Fruit fly (Drosophila melanogaster): Measurements from ENCODE around the gene SLC5A11.
A peak's percentile ranks its signal among the peaks of the same experiment; 100 is the strongest.

SLC5A11 gene

dm6 chr2L:8156682-8157081 lies 48.2 kb downstream of the SLC5A11 start:
- TF ChIP-seq woc (GFP tag; optimal IDR thresholded peaks at IDR 0.05) (peak; percentile 40), Hnf4 (GFP tag; optimal IDR thresholded peaks at IDR 0.05) (peak; percentile 79), CG9705 (GFP tag; optimal IDR thresholded peaks at IDR 0.05) (peak; percentile 41), Sp1 (GFP tag; optimal IDR thresholded peaks at IDR 0.05) (peak; percentile 52), Dif (GFP tag; optimal IDR thresholded peaks at IDR 0.05; ENCODE audit: partially characterized antibody) (no peak), psq (GFP tag; optimal IDR thresholded peaks at IDR 0.05) (peak; percentile 47), Mio (GFP tag; optimal IDR thresholded peaks at IDR 0.05) (no peak), Hr83 (GFP tag; optimal IDR thresholded peaks at IDR 0.05; ENCODE audit: poor library complexity, severe bottlenecking) (no peak), lola (GFP tag; optimal IDR thresholded peaks at IDR 0.05) (no peak), HLH106 (tag; optimal IDR thresholded peaks at IDR 0.05) (peak; percentile 74), Vsx2 (GFP tag; optimal IDR thresholded peaks at IDR 0.05; ENCODE audit: partially characterized antibody) (no peak), jim (GFP tag; optimal IDR thresholded peaks at IDR 0.05) (no peak), OdsH (GFP tag; optimal IDR thresholded peaks at IDR 0.05) (peak; percentile 38), sage (GFP tag; optimal IDR thresholded peaks at IDR 0.05) (no peak), sv (GFP tag; optimal IDR thresholded peaks at IDR 0.05) (peak; percentile 66), fru (GFP tag; optimal IDR thresholded peaks at IDR 0.05) (peak; percentile 61), pan (optimal IDR thresholded peaks at IDR 0.05) (no peak), Myc (optimal IDR thresholded peaks at IDR 0.05) (no peak), dl (GFP tag; optimal IDR thresholded peaks at IDR 0.05; ENCODE audit: insufficient read depth in 1 of 2, partially characterized antibody in 2 of 2) (no peak), Jra (GFP tag; optimal IDR thresholded peaks at IDR 0.05) (peak; percentile 35), dsf (GFP tag; optimal IDR thresholded peaks at IDR 0.05; ENCODE audit: borderline replicate concordance) (no peak), Rel (GFP tag; optimal IDR thresholded peaks at IDR 0.05) (no peak), Rel (tag; optimal IDR thresholded peaks at IDR 0.05) (peak; percentile 83), ey (GFP tag; optimal IDR thresholded peaks at IDR 0.05) (peak; percentile 71), brk (GFP tag; optimal IDR thresholded peaks at IDR 0.05) (peak; percentile 57), rgr (GFP tag; optimal IDR thresholded peaks at IDR 0.05) (peak; percentile 78), Hr78 (GFP tag; optimal IDR thresholded peaks at IDR 0.05) (no peak), h (GFP tag; optimal IDR thresholded peaks at IDR 0.05) (peak; percentile 82), N (GFP tag; optimal IDR thresholded peaks at IDR 0.05) (no peak), CG32264 (GFP tag; optimal IDR thresholded peaks at IDR 0.05) (no peak), usp (GFP tag; optimal IDR thresholded peaks at IDR 0.05) (no peak), GATAd (GFP tag; optimal IDR thresholded peaks at IDR 0.05) (peak; percentile 20), Abd-B (GFP tag; optimal IDR thresholded peaks at IDR 0.05) (no peak), Dfd (GFP tag; optimal IDR thresholded peaks at IDR 0.05) (no peak), foxo (GFP tag; optimal IDR thresholded peaks at IDR 0.05) (peak; percentile 7 to 78), CrebA (GFP tag; optimal IDR thresholded peaks at IDR 0.05; ENCODE audit: borderline replicate concordance) (no peak), tai (GFP tag; optimal IDR thresholded peaks at IDR 0.05) (peak; percentile 68), br (GFP tag; optimal IDR thresholded peaks at IDR 0.05) (peak; percentile 76), dmrt93B (GFP tag; optimal IDR thresholded peaks at IDR 0.05) (no peak)

Measured in whole organism, wandering third instar larva.